Worm (Caenorhabditis elegans) whole organism, L1 larva: ENCODE data around the gene T11F9.21.
A peak's percentile ranks its signal among the peaks of the same experiment; 100 is the strongest.

Source experiments
- ama-1 ChIP-seq: fragments of 150-350 bp; optimal IDR thresholded peaks from 2 replicates; lab custom pipeline; 2014
- blmp-1 ChIP-seq: fragments of 150-350 bp; optimal IDR thresholded peaks from 2 replicates; lab custom pipeline; 2014; ENCODE audit warnings: missing biosample characterization, missing genetic modification characterization
- efl-1 ChIP-seq, 4 experiments: fragments of 150-350 bp; optimal IDR thresholded peaks in 3 of 4; peaks in 1 of 4; 1 replicate in 1 of 4; 2 replicates in 3 of 4; lab custom pipeline; 2014; ENCODE audit warnings: missing biosample characterization in 2 of 4, missing genetic modification characterization in 2 of 4, missing genetic modification reagents in 2 of 4
- efl-3 ChIP-seq: fragments of 200-800 bp; sonication (Bioruptor generic); optimal IDR thresholded peaks from 2 replicates; lab custom pipeline; 2018; ENCODE audit warnings: mild to moderate bottlenecking, missing genetic modification characterization, missing compliant biosample characterization
- fos-1 ChIP-seq: fragments of 150-350 bp; optimal IDR thresholded peaks from 2 replicates; lab custom pipeline; 2014; ENCODE audit warnings: missing biosample characterization, missing genetic modification characterization
- hpl-2 ChIP-seq: fragments of 150-350 bp; optimal IDR thresholded peaks from 2 replicates; lab custom pipeline; 2014; ENCODE audit warnings: missing biosample characterization, missing genetic modification reagents, missing genetic modification characterization
- mdl-1 ChIP-seq, 2 experiments: fragments of 150-350 bp; optimal IDR thresholded peaks; 2 replicates each; lab custom pipeline; 2014 to 2017; ENCODE audit warnings: missing biosample characterization in 2 of 2, missing genetic modification characterization in 2 of 2, inconsistent platforms in 1 of 2
- nhr-77 ChIP-seq: fragments of 150-350 bp; optimal IDR thresholded peaks from 2 replicates; lab custom pipeline; 2014; ENCODE audit warnings: missing biosample characterization, missing genetic modification characterization
- snpc-4 ChIP-seq: fragments of 150-350 bp; optimal IDR thresholded peaks from 2 replicates; lab custom pipeline; 2014; ENCODE audit warnings: missing biosample characterization, missing genetic modification characterization
- sox-4 ChIP-seq: sonication (generic microtip); optimal IDR thresholded peaks from 2 replicates; lab custom pipeline; 2016; ENCODE audit warnings: missing genetic modification characterization, missing compliant biosample characterization
- tbx-2 ChIP-seq: sonication (generic microtip); optimal IDR thresholded peaks from 2 replicates; lab custom pipeline; 2016; ENCODE audit warnings: missing genetic modification characterization, missing compliant biosample characterization
- unc-62 ChIP-seq: fragments of 150-350 bp; optimal IDR thresholded peaks from 2 replicates; lab custom pipeline; 2014; ENCODE audit warnings: missing biosample characterization, missing genetic modification reagents, missing genetic modification characterization
- unc-86 ChIP-seq: sonication (generic microtip); optimal IDR thresholded peaks from 2 replicates; lab custom pipeline; 2016; ENCODE audit warnings: missing genetic modification characterization, missing compliant biosample characterization

ce11 chrV:11521448-11521847 lies 28.9 kb downstream of the T11F9.21 start, which contains the start of gene pafo-1:
- TF ChIP-seq nhr-77 (peak; percentile 60), sox-4 (tag; lab: Kevin White, UChicago) (peak; percentile 81), mdl-1 (tag; optimal IDR thresholded peaks at IDR 0.05; lab: Kevin White, UChicago) (peak in 1 of 2 experiments; percentile 78), fos-1 (peak; percentile 84), tbx-2 (tag; lab: Kevin White, UChicago) (peak; percentile 92), unc-62 (no peak), ama-1 (lab: Kevin White, UChicago) (peak; percentile 13), hpl-2 (GFP tag; lab: Kevin White, UChicago) (no peak), snpc-4 (tag; lab: Kevin White, UChicago) (peak; percentile 83), efl-3 (GFP tag; lab: Kevin White, UChicago) (peak; percentile 47), unc-86 (tag; lab: Kevin White, UChicago) (peak; percentile 89), efl-1 (optimal IDR thresholded peaks at IDR 0.05; lab: Kevin White, UChicago) (peak; percentile 98 to 99), efl-1 (GFP tag; optimal IDR thresholded peaks at IDR 0.05 in 1 of 2; lab: Kevin White, UChicago) (peak; percentile 99 to 100), blmp-1 (peak; percentile 84)
